Worm (Caenorhabditis elegans): ENCODE measurements around the gene H43E16.1.

H43E16.1 gene

ce11 chrII:6707496-6708260 lies 33.6 kb downstream of the H43E16.1 start:
- TF ChIP-seq daf-8 (GFP tag; IDR thresholded peaks at IDR 0.05) (no peak), lsy-2 (tag; optimal IDR thresholded peaks at IDR 0.05) (peak in 1 of 2 experiments; percentile 51), dmd-6 (GFP tag; IDR thresholded peaks at IDR 0.05) (0 out of 2 replicates have a peak, but pooled peaks have one; percentile 18), sdz-12 (GFP tag; optimal IDR thresholded peaks at IDR 0.05) (no peak), ceh-82 (tag; optimal IDR thresholded peaks at IDR 0.05) (no peak), aly-2 (tag; optimal IDR thresholded peaks at IDR 0.05) (no peak), Y5F2A.4 (GFP tag; optimal IDR thresholded peaks at IDR 0.05) (no peak), php-3 (GFP tag; IDR thresholded peaks at IDR 0.05) (no peak), duxl-1 (tag; optimal IDR thresholded peaks at IDR 0.05; ENCODE audit: poor library complexity) (no peak), lim-7 (GFP tag; IDR thresholded peaks at IDR 0.05) (no peak), unc-130 (GFP tag; optimal IDR thresholded peaks at IDR 0.05) (no peak), T26A8.4 (GFP tag; IDR thresholded peaks at IDR 0.05) (no peak), hlh-11 (tag; optimal IDR thresholded peaks at IDR 0.05) (peak; percentile 29), F37D6.2 (tag; optimal IDR thresholded peaks at IDR 0.05) (no peak), nhr-28 (tag; optimal IDR thresholded peaks at IDR 0.05) (no peak), nhr-11 (tag; optimal IDR thresholded peaks at IDR 0.05) (no peak), F44E2.7 (GFP tag; IDR thresholded peaks at IDR 0.05) (no peak), spr-3 (GFP tag; optimal IDR thresholded peaks at IDR 0.05) (no peak), daf-16 (GFP tag; optimal IDR thresholded peaks at IDR 0.05) (peak in 1 of 2 experiments; percentile 58), daf-16 (tag; optimal IDR thresholded peaks at IDR 0.05) (no peak), snpc-4 (tag; optimal IDR thresholded peaks at IDR 0.05) (no peak), attf-4 (tag; optimal IDR thresholded peaks at IDR 0.05) (no peak), nhr-42 (GFP tag; IDR thresholded peaks at IDR 0.05) (no peak), nhr-76 (tag; optimal IDR thresholded peaks at IDR 0.05) (no peak), dmd-8 (GFP tag; IDR thresholded peaks at IDR 0.05) (no peak), nhr-10 (tag; optimal IDR thresholded peaks at IDR 0.05) (no peak), egl-27 (tag; optimal IDR thresholded peaks at IDR 0.05) (no peak), ztf-7 (tag; optimal IDR thresholded peaks at IDR 0.05) (no peak), rbr-2 (tag; optimal IDR thresholded peaks at IDR 0.05) (peak; percentile 7), ctbp-1 (GFP tag; IDR thresholded peaks at IDR 0.05) (0 out of 2 replicates have a peak, but pooled peaks have one; percentile 45), ceh-32 (tag; optimal IDR thresholded peaks at IDR 0.05; ENCODE audit: poor library complexity) (no peak), zip-11 (GFP tag; IDR thresholded peaks at IDR 0.05) (no peak), Y105C5A.15 (GFP tag; IDR thresholded peaks at IDR 0.05) (no peak), ceh-20 (GFP tag; IDR thresholded peaks at IDR 0.05) (peak; percentile 66; the same call in 1 of the 2 replicates), mxl-3 (GFP tag; optimal IDR thresholded peaks at IDR 0.05) (no peak), hif-1 (tag; optimal IDR thresholded peaks at IDR 0.05) (peak in 1 of 2 experiments; percentile 28), pha-4 (GFP tag; IDR thresholded peaks at IDR 0.05) (no peak), pha-4 (tag; optimal IDR thresholded peaks at IDR 0.05) (no peak), hmg-1.1 (GFP tag; IDR thresholded peaks at IDR 0.05) (no peak), Y48G9A.11 (GFP tag; IDR thresholded peaks at IDR 0.05) (no peak), mep-1 (tag; optimal IDR thresholded peaks at IDR 0.05) (peak; percentile 20), nhr-111 (GFP tag; optimal IDR thresholded peaks at IDR 0.05) (no peak), ceh-28 (tag; optimal IDR thresholded peaks at IDR 0.05) (no peak), ceh-44 (GFP tag; IDR thresholded peaks at IDR 0.05) (no peak), jun-1 (tag; optimal IDR thresholded peaks at IDR 0.05) (no peak), egl-43 (GFP tag; IDR thresholded peaks at IDR 0.05) (0 out of 2 replicates have a peak, but pooled peaks have one; percentile 35)
